Fruit fly (Drosophila melanogaster): ENCODE measurements around the gene CG34342.

The CG34342 gene

DNA sequence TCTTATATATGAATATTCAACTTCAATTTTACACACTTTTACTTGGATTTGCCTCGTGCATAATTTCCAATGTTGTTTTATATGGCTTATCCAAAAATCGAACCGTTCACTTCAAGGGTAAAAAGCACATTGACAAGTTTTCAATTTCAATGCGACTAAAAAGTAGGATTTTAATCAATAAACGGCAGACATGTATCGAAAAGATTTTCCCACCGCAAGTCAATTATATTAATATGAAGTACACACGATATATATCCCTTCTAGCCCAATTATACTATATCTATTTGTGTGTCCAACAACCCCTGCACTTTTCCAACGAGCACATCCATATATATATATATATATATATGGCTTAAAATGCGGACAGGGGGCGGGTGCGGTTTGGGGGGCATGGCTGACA lies at the start of gene CG34342:
Gene CG34342, minus strand, starts transcription at position 101 of the 400 bp plus-strand sequence.
- TF ChIP-seq Vsx2 (GFP tag; optimal IDR thresholded peaks at IDR 0.05; ENCODE audit: partially characterized antibody) (no peak), woc (GFP tag; optimal IDR thresholded peaks at IDR 0.05) (no peak), foxo (GFP tag; optimal IDR thresholded peaks at IDR 0.05) (no peak), rgr (GFP tag; optimal IDR thresholded peaks at IDR 0.05) (no peak), Myc (optimal IDR thresholded peaks at IDR 0.05) (no peak), Sp1 (GFP tag; optimal IDR thresholded peaks at IDR 0.05) (no peak), CG32264 (GFP tag; optimal IDR thresholded peaks at IDR 0.05) (no peak), fru (GFP tag; optimal IDR thresholded peaks at IDR 0.05) (no peak), Rel (GFP tag; optimal IDR thresholded peaks at IDR 0.05) (no peak), Rel (tag; optimal IDR thresholded peaks at IDR 0.05) (no peak), br (GFP tag; optimal IDR thresholded peaks at IDR 0.05) (no peak), dl (GFP tag; optimal IDR thresholded peaks at IDR 0.05; ENCODE audit: insufficient read depth in 1 of 2, partially characterized antibody in 2 of 2) (no peak), Hnf4 (GFP tag; optimal IDR thresholded peaks at IDR 0.05) (no peak), HLH106 (tag; optimal IDR thresholded peaks at IDR 0.05) (no peak), tai (GFP tag; optimal IDR thresholded peaks at IDR 0.05) (no peak), psq (GFP tag; optimal IDR thresholded peaks at IDR 0.05) (no peak), Dif (GFP tag; optimal IDR thresholded peaks at IDR 0.05; ENCODE audit: partially characterized antibody) (no peak), ey (GFP tag; optimal IDR thresholded peaks at IDR 0.05) (no peak), brk (GFP tag; optimal IDR thresholded peaks at IDR 0.05) (no peak), Dfd (GFP tag; optimal IDR thresholded peaks at IDR 0.05) (no peak), CG9705 (GFP tag; optimal IDR thresholded peaks at IDR 0.05) (no peak)

DNA sequence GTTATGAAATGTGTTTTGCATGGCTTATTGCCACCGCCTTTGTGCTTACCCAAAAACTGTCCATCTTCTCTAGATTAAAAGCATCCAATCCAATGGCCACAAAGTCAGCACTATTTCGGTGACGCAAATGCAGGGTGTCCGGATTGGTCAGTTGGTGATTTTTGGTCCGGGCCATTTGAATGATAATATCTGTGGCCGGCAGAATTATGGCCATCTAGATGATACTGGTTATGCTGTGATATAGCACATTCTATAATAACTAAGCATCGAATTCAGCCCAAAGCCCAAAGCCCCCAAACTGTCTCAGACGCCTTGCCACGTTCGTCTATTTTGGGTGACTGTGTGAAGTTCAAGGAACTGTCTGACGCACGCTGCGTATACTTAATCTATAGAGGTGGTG lies 45.5 kb upstream of the CG34342 start:
- TF ChIP-seq Mio (GFP tag; optimal IDR thresholded peaks at IDR 0.05) (no peak), GATAd (GFP tag; optimal IDR thresholded peaks at IDR 0.05) (no peak)

DNA sequence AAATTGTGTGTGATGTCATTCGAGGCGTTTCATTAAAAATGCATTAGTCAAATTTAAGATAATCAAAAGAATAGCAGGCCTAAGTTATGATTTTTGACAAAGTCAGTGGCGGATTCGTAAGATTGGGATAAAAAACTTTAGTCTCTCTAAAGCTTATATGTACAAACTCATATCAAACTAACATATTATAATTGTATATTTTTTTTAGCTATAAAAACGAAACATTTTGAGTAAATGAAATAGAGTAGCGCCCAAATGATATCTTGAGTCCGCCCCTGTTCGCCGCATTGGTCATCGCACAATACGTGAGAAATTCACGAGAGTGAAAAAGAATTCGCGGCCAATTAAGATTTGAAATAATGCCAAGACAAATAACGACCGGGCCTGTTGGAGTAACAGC lies 43.7 kb upstream of the CG34342 start:
- peak; percentile 65 for TF ChIP-seq Sp1 (GFP tag; optimal IDR thresholded peaks at IDR 0.05)
- peak; percentile 66 for TF ChIP-seq sage (GFP tag; optimal IDR thresholded peaks at IDR 0.05)
- peak; percentile 79 for TF ChIP-seq rgr (GFP tag; optimal IDR thresholded peaks at IDR 0.05)
- TF ChIP-seq foxo (GFP tag; optimal IDR thresholded peaks at IDR 0.05), result peak in 1 of 2 experiments; percentile 77
- TF ChIP-seq CG9705 (GFP tag; optimal IDR thresholded peaks at IDR 0.05), result peak; percentile 50
- TF ChIP-seq h (GFP tag; optimal IDR thresholded peaks at IDR 0.05), result peak; percentile 75
- TF ChIP-seq HLH106 (tag; optimal IDR thresholded peaks at IDR 0.05), result peak; percentile 87
- peak; percentile 73 for TF ChIP-seq fru (GFP tag; optimal IDR thresholded peaks at IDR 0.05)
- peak; percentile 65 for TF ChIP-seq Hnf4 (GFP tag; optimal IDR thresholded peaks at IDR 0.05)
- no peak for TF ChIP-seq tai (GFP tag; optimal IDR thresholded peaks at IDR 0.05)
- TF ChIP-seq woc (GFP tag; optimal IDR thresholded peaks at IDR 0.05), result peak; percentile 26
- peak; percentile 59 for TF ChIP-seq psq (GFP tag; optimal IDR thresholded peaks at IDR 0.05)
- TF ChIP-seq ey (GFP tag; optimal IDR thresholded peaks at IDR 0.05), result peak; percentile 65
- TF ChIP-seq OdsH (GFP tag; optimal IDR thresholded peaks at IDR 0.05), result peak; percentile 59
- peak; percentile 72 for TF ChIP-seq dmrt93B (GFP tag; optimal IDR thresholded peaks at IDR 0.05)
- TF ChIP-seq Rel (GFP tag; optimal IDR thresholded peaks at IDR 0.05), result no peak
- TF ChIP-seq Rel (tag; optimal IDR thresholded peaks at IDR 0.05), result peak; percentile 19
- no peak for TF ChIP-seq lola (GFP tag; optimal IDR thresholded peaks at IDR 0.05)
- no peak for TF ChIP-seq Myc (optimal IDR thresholded peaks at IDR 0.05)
- peak; percentile 56 for TF ChIP-seq br (GFP tag; optimal IDR thresholded peaks at IDR 0.05)
- no peak for TF ChIP-seq pan (optimal IDR thresholded peaks at IDR 0.05)

DNA sequence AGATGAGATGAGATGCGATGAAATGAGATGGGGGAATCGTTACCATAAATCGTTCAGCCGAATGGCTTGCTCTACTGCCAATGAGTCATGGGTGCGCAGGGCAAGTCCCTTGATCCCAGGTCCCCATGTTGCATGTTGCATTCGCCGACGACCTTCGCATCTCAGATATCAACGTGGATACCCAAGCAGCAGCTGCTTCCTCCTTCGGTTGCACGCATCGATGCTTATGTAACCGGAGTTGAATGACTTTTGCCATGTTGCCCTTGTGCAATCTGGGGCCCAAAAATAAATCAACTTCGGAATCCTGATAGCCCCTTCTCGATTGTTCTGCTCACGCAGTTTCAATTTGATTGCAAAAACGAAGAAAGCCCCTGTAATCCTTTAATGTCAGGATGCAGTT lies 43.1 kb upstream of the CG34342 start:
- TF ChIP-seq lola (GFP tag; optimal IDR thresholded peaks at IDR 0.05) (no peak), tai (GFP tag; optimal IDR thresholded peaks at IDR 0.05) (no peak), Vsx2 (GFP tag; optimal IDR thresholded peaks at IDR 0.05; ENCODE audit: partially characterized antibody) (no peak), Abd-B (GFP tag; optimal IDR thresholded peaks at IDR 0.05) (no peak), Dfd (GFP tag; optimal IDR thresholded peaks at IDR 0.05) (no peak), Rel (GFP tag; optimal IDR thresholded peaks at IDR 0.05) (no peak), Rel (tag; optimal IDR thresholded peaks at IDR 0.05) (no peak), usp (GFP tag; optimal IDR thresholded peaks at IDR 0.05) (no peak), dl (GFP tag; optimal IDR thresholded peaks at IDR 0.05; ENCODE audit: insufficient read depth in 1 of 2, partially characterized antibody in 2 of 2) (no peak), Dif (GFP tag; optimal IDR thresholded peaks at IDR 0.05; ENCODE audit: partially characterized antibody) (no peak), foxo (GFP tag; optimal IDR thresholded peaks at IDR 0.05) (no peak), ey (GFP tag; optimal IDR thresholded peaks at IDR 0.05) (no peak), psq (GFP tag; optimal IDR thresholded peaks at IDR 0.05) (no peak), Myc (optimal IDR thresholded peaks at IDR 0.05) (no peak), Sp1 (GFP tag; optimal IDR thresholded peaks at IDR 0.05) (no peak), N (GFP tag; optimal IDR thresholded peaks at IDR 0.05) (no peak), rgr (GFP tag; optimal IDR thresholded peaks at IDR 0.05) (no peak), HLH106 (tag; optimal IDR thresholded peaks at IDR 0.05) (no peak), Mio (GFP tag; optimal IDR thresholded peaks at IDR 0.05) (no peak), jim (GFP tag; optimal IDR thresholded peaks at IDR 0.05) (no peak)

Data from whole organism, wandering third instar larva.